Worm (Caenorhabditis elegans): ENCODE data around the gene F42A6.1.
"Not testable (repeated sequence)": the region's sequence is repeated elsewhere in the genome, so short reads cannot be mapped to it uniquely, and the experiment has no call there.

The F42A6.1 gene

DNA sequence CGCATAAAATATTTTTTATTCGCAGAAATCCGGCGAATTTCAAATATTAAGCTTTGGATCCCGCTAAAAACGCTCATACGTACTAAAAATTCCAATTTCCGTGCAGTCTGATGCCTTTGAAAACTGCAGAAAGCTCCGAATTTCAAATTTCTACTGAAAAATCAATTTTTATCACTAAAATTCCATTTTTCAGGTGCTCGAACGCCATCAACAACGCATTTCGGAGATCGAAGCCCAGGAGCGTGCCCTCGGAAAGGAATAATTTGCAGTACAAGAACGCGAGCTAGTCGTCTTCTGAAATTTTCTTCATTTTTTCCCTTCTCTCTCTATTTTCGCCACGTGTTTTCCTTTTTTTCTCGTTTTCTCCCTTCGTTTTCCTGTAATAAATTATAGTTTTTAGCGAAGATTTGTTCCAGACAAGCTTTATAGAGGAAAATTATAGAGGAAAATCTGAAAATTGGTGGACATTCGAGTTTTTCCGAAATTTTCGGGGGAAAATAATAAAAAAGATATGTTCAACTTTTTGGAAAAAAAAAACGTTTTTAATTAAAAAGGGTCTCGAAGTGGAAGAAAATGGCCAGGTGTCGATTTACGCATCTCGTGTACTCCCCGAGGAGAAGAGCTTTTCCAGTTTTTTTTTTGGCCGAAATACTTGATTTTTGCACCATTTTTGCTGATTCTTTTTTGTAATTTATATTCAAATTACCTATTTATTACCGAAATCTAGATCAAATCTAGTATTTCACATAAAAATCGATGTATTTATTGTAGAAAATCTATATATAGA lies 31.8 kb downstream of the F42A6.1 start:
- TF ChIP-seq W03F9.2 (tag; optimal IDR thresholded peaks at IDR 0.05) (no peak), dao-5 (tag; optimal IDR thresholded peaks at IDR 0.05) (no peak), him-1 (tag; optimal IDR thresholded peaks at IDR 0.05) (no peak)

DNA sequence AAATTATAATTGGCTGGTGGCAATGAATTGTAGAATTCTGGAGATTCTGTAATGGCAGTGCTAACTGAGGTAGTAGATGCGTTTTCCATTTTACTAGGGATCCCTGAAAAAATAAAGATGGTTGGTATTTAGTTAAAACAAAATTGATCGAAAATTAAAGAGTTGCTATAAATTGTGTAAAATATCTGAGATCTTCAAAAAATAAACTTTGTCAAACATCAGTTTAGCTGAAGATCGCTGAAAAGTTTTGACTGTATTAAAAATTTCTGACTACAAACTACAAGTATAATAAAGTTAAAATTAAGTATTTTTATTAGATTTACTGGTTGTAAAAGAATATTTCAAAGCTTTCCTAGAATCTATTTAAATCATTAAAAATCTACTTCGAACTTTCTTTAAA lies 35.1 kb downstream of the F42A6.1 start, which contains the start of gene B0546.5:
TSS of gene B0546.5 (minus strand) at position 101 of the 400 bp plus-strand sequence.
- not testable (repeated sequence) for TF ChIP-seq him-1, dao-5, W03F9.2 (tag; optimal IDR thresholded peaks at IDR 0.05)

DNA sequence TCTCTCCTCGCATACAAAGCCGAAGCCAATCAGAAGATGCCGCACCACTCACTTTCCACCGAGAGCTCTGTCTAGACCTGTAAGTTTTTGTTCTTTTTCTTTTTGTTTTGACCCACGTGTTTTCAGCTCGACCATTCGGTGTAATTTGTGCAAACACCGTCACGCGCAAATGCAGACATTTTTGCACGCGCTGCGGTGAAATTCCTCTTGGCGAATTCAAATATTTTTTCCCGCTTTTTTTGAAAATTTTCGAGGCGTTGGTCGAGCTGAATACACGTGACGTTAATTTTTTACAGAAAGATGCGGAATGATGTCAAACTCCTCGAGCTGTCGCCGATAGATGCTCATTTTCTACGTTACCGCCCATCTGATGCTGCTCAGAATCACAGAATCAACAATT lies 39.2 kb downstream of the F42A6.1 start, which contains the start of gene C04C3.4:
TSS of gene C04C3.4 (plus strand) at position 301 of the 400 bp plus-strand sequence.
- TF ChIP-seq W03F9.2, him-1, dao-5 (tag; optimal IDR thresholded peaks at IDR 0.05): not testable (repeated sequence)

DNA sequence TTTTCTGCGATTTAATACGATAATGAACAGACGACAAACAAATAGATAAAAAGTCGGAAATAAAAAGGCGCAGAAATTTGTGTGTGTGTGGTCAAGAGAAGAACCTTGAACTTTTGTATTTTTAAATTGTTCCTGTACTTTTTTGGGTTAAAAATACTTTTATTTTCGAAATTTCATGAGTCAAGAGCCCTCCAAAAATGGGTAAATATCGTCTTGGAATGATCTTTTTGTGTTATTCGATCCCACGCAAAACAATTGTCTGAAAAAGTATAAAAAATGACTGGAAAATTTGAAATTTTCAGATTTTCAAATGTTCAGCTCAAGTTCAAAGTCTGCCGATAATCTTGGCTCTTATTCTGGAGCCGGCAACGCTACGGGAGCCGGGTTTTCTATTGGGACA lies 40.7 kb downstream of the F42A6.1 start, which contains the start of gene C04C3.14:
TSS of gene C04C3.14 (plus strand) at position 301 of the 400 bp plus-strand sequence.
- TF ChIP-seq dao-5 (tag; optimal IDR thresholded peaks at IDR 0.05): no peak
- no peak for TF ChIP-seq W03F9.2 (tag; optimal IDR thresholded peaks at IDR 0.05)
- TF ChIP-seq him-1 (tag; optimal IDR thresholded peaks at IDR 0.05): no peak

DNA sequence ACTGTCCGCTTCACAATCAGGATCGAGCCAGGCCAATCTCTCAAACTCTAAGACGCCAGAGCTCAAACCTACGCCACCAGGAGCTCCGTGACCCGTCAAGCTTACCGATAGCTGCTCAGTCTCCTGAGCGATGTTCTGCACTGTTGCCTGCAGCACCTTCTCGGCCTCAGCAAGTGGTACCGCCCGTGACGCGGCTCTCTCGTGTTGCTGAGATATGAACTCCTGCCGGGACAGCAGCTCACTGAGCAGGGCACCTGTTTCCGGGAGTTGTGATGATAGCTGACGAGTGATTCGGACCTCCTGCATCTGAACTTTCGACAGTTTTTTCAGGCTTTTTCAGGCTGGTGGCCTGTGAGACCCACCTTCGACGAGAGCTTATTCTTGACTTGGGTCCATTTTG lies 43.2 kb downstream of the F42A6.1 start:
- TF ChIP-seq him-1 (tag; optimal IDR thresholded peaks at IDR 0.05): no peak
- no peak for TF ChIP-seq dao-5 (tag; optimal IDR thresholded peaks at IDR 0.05)
- TF ChIP-seq W03F9.2 (tag; optimal IDR thresholded peaks at IDR 0.05): no peak

DNA sequence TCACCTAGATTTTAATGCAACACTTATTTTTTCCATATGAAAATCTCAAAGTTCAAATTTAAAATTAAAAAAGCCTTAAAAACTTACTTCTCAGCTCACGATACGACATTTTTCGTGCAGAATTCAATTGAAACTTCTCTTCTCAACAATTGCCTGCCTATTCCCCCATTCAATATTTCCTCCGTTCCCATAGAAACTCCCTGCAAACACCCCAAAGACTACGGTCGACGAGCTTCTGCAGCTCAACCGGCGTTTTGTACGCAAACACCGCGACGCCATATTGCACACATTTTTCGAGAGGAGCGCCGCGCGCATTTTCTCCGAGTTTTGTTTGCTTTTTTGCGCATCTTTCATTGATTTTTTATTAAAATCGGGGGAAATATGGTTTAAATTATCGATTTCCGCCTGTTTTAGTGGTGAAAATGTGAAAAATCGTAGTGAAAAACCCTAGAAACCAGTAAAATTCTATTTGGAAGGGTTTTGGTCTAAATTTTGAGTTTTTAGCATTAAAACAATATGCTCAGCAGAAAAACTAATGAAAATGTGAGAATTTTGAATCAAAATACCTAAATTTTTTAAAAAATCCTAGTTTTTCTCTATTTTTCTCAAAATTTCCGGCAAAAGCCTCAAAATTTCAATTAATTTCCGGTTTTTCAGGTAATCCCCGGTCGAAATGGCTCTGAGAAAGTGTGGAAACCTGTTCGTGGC lies 44.3 kb downstream of the F42A6.1 start, which contains the start of the genes dyf-3 and pdhb-1:
TSS of gene dyf-3 (minus strand) at position 217 of the 708 bp plus-strand sequence.
TSS of gene pdhb-1 (plus strand) at position 658 of the 708 bp plus-strand sequence.
- TF ChIP-seq W03F9.2 (tag; optimal IDR thresholded peaks at IDR 0.05) (no peak), dao-5 (tag; optimal IDR thresholded peaks at IDR 0.05) (no peak), him-1 (tag; optimal IDR thresholded peaks at IDR 0.05) (no peak)

DNA sequence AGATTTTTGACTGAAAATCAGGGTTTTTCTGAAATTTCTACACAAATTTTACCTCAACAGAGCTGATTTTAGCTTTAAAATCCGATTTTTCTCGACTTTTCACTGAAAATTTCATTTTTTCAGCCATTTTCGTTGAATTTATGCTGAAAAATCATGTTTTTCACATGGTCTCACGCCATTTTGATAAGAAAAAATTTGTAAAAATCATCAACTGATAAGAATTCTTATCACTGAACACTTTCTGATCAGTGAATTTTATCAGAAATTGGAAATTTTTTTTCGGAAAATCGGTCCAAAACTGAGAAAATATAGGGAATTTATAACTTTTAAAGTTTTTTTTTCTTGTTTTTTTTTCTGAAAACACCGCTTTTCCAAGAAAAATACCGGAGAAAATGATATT lies 46.1 kb downstream of the F42A6.1 start:
- TF ChIP-seq W03F9.2 (tag; optimal IDR thresholded peaks at IDR 0.05): no peak
- TF ChIP-seq dao-5 (tag; optimal IDR thresholded peaks at IDR 0.05): no peak
- no peak for TF ChIP-seq him-1 (tag; optimal IDR thresholded peaks at IDR 0.05)

Data from whole organism, L4/young adult.